Worm (Caenorhabditis elegans): ENCODE data around the gene gtap-1.

The gtap-1 gene

DNA sequence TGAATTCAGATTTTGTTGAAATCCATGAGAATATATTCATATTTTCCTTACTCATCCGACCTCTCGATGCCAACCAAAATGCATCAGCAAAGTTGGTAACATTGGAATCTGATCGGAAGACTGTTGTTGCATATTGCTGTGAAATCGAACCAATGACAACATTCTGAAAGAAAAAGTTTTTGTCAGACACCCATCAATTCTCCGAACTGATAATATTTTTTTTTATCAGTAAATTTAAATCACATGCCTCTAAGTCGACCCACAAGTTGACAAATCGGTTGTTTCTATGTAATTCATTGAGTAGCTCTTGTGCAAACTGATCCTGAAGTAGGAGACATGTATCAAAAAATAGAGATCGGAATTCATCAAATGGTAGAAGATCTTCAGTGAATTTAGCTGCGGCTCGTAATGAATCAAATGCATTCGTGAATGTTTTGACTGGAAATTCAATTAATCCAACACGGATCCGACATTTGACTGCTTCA is 3.1 kb downstream of the gtap-1 start, which contains the start of gene col-74:
Gene col-74 (plus strand): TSS at position 435 of the 485 bp plus-strand sequence.
- TF ChIP-seq sdc-2 (tag; optimal IDR thresholded peaks at IDR 0.05): no peak
- no peak for TF ChIP-seq nhr-232 (tag; optimal IDR thresholded peaks at IDR 0.05)
- TF ChIP-seq hlh-6 (tag; optimal IDR thresholded peaks at IDR 0.05): no peak
- TF ChIP-seq fkh-10 (GFP tag; optimal IDR thresholded peaks at IDR 0.05): no peak
- no peak for TF ChIP-seq dmd-4 (tag; optimal IDR thresholded peaks at IDR 0.05; ENCODE audit: borderline replicate concordance)
- TF ChIP-seq ceh-6 (GFP tag; optimal IDR thresholded peaks at IDR 0.05): no peak
- TF ChIP-seq elt-2 (tag; optimal IDR thresholded peaks at IDR 0.05): no peak
- TF ChIP-seq K02D7.2 (tag; optimal IDR thresholded peaks at IDR 0.05): no peak
- no peak for TF ChIP-seq madf-2 (tag; optimal IDR thresholded peaks at IDR 0.05)
- no peak for TF ChIP-seq eyg-1 (tag; optimal IDR thresholded peaks at IDR 0.05)
- no peak for TF ChIP-seq ceh-9 (tag; optimal IDR thresholded peaks at IDR 0.05)
- no peak for TF ChIP-seq unc-42 (tag; optimal IDR thresholded peaks at IDR 0.05)
- TF ChIP-seq ceh-18 (tag; optimal IDR thresholded peaks at IDR 0.05): no peak

DNA sequence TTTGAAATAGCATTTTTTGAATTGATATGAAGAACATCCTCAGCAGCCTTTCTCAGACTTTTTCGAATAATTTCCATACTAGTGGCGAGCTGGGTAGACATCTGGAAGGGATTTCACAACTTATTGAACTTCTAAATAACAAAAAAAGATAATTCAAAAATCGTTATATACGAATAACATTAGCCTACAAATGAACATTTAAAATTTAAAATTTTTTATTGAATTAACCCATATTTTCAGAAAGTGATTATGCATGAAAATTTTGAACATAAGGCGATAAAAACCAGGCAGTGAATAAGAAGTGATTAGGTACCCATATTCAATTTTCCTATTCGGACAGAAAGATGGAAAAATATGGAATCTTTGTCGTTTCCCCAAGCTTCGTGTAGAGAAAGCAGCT is 4.5 kb downstream of the gtap-1 start, which contains the start of gene ZK1248.11:
Gene ZK1248.11 (minus strand): TSS at position 101 of the 400 bp plus-strand sequence.
- TF ChIP-seq unc-86 (tag; optimal IDR thresholded peaks at IDR 0.05) (no peak), nhr-11 (tag; optimal IDR thresholded peaks at IDR 0.05) (no peak), sdc-2 (tag; optimal IDR thresholded peaks at IDR 0.05) (no peak), ceh-45 (GFP tag; IDR thresholded peaks at IDR 0.05) (no peak), ref-2 (tag; optimal IDR thresholded peaks at IDR 0.05) (no peak), dve-1 (tag; optimal IDR thresholded peaks at IDR 0.05) (no peak), pqm-1 (tag; optimal IDR thresholded peaks at IDR 0.05) (no peak), tbx-7 (tag; optimal IDR thresholded peaks at IDR 0.05) (no peak), unc-3 (GFP tag; conservative IDR thresholded peaks at IDR 0.05) (no peak), unc-3 (tag; optimal IDR thresholded peaks at IDR 0.05) (no peak), che-1 (tag; optimal IDR thresholded peaks at IDR 0.05) (no peak), pat-9 (tag; optimal IDR thresholded peaks at IDR 0.05) (no peak), rnt-1 (tag; optimal IDR thresholded peaks at IDR 0.05) (no peak)

DNA sequence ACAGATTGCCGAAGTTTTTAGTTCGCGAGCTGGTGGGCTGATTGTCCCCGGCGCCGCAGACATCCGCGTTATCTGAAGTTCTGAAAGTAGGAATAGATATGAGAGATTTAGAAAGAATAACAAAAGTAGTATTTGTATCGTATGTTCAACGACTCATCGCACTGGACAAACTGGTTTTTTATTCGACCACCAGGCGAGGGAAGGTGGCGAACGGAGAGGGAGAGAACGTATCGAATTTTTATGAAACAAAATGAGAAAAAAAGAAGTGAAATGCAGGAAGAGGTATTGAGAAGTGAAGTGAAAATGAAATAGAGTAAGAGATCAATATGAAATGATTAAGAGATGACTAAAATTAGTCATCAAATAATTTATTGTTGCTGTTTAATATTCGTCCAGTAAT is 5.7 kb downstream of the gtap-1 start, which contains the start of gene tbc-2:
Gene tbc-2 (minus strand): TSS at position 80 of the 400 bp plus-strand sequence.
- TF ChIP-seq ceh-2 (tag; optimal IDR thresholded peaks at IDR 0.05) (no peak), unc-42 (tag; optimal IDR thresholded peaks at IDR 0.05) (no peak), ceh-9 (tag; optimal IDR thresholded peaks at IDR 0.05) (no peak), gmeb-2 (tag; optimal IDR thresholded peaks at IDR 0.05) (no peak), elt-4 (tag; optimal IDR thresholded peaks at IDR 0.05) (no peak), lin-11 (tag; optimal IDR thresholded peaks at IDR 0.05) (no peak), tbx-2 (tag; optimal IDR thresholded peaks at IDR 0.05) (no peak), unc-55 (GFP tag; optimal IDR thresholded peaks at IDR 0.05) (no peak), ceh-22 (tag; optimal IDR thresholded peaks at IDR 0.05) (no peak), elt-2 (tag; optimal IDR thresholded peaks at IDR 0.05) (no peak)

DNA sequence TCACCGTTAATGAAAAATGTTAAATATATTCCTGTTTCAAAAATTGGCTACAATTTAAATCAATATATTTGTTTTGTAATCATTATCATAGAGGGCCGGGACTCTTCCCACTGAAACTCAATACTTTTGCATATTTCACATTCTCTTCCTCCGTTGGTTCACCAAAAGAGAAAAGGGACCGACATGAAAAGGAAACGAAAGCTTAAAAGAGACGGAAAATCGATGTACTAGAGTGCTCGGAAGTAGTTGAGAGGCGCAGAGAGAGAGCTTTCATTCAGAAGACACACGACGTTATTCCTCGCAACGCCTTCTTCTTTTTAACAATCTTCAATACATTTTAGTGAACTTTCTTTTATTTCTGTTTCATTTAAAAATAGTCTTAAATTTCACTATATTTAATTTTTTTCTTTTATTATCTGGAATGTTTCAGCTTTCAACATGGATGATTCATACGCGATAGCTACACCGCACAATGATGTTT is 12.7 kb downstream of the gtap-1 start, which contains the start of gene ehs-1:
Gene ehs-1 (plus strand): TSS at position 431 of the 481 bp plus-strand sequence.
- TF ChIP-seq ceh-48 (tag; optimal IDR thresholded peaks at IDR 0.05): peak; percentile 84
- TF ChIP-seq mec-3 (tag; optimal IDR thresholded peaks at IDR 0.05; ENCODE audit: borderline replicate concordance): no peak

DNA sequence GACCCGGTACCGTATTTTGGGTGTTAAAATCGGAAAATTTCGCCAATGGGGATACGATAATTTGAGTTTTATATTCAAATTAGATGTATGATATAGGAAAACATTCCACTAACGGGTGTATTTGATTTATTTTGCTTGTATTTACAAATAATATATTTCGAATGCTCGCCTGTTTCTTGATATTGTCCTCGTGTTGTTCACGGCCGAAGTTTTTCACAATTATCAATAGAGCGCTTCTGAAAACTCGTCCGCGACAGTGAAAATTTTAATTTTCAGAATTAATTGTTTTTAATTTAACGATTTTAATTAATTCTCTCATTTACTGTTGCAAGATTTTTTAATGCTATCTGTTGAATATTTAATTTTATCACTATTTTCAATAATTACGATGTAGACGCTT is 13.4 kb downstream of the gtap-1 start:
- TF ChIP-seq ets-4 (tag; optimal IDR thresholded peaks at IDR 0.05): peak; percentile 63
- TF ChIP-seq ceh-22 (tag; optimal IDR thresholded peaks at IDR 0.05): no peak
- peak; percentile 68 for TF ChIP-seq C08G9.2 (tag; optimal IDR thresholded peaks at IDR 0.05)
- TF ChIP-seq ceh-14 (tag; optimal IDR thresholded peaks at IDR 0.05): peak; percentile 26
- peak; percentile 13 for TF ChIP-seq unc-42 (tag; optimal IDR thresholded peaks at IDR 0.05)
- peak; percentile 12 for TF ChIP-seq fkh-6 (tag; optimal IDR thresholded peaks at IDR 0.05)
- peak; percentile 65 for TF ChIP-seq tbx-2 (tag; optimal IDR thresholded peaks at IDR 0.05)
- peak; percentile 48 for TF ChIP-seq ref-2 (tag; optimal IDR thresholded peaks at IDR 0.05)
- TF ChIP-seq hlh-8 (tag; optimal IDR thresholded peaks at IDR 0.05): peak; percentile 11
- TF ChIP-seq zip-5 (tag; optimal IDR thresholded peaks at IDR 0.05): peak; percentile 24
- no peak for TF ChIP-seq ceh-45 (GFP tag; IDR thresholded peaks at IDR 0.05)
- peak; percentile 70 for TF ChIP-seq ceh-2 (tag; optimal IDR thresholded peaks at IDR 0.05)
- TF ChIP-seq ceh-31 (tag; optimal IDR thresholded peaks at IDR 0.05): peak; percentile 71
- no peak for TF ChIP-seq Y22D7AL.16 (tag; optimal IDR thresholded peaks at IDR 0.05)
- TF ChIP-seq F13H6.1 (tag; optimal IDR thresholded peaks at IDR 0.05): no peak
- TF ChIP-seq nhr-11 (tag; optimal IDR thresholded peaks at IDR 0.05): no peak
